Fruit fly (Drosophila melanogaster): Measurements from ENCODE around the gene CG7029.

- TF ChIP-seq D1 (tag; optimal IDR thresholded peaks at IDR 0.05), result no peak
- no peak for TF ChIP-seq CG9948 (tag; optimal IDR thresholded peaks at IDR 0.05)
- no peak for TF ChIP-seq EcR (GFP tag; optimal IDR thresholded peaks at IDR 0.05)
- no peak for TF ChIP-seq Pif1A (GFP tag; optimal IDR thresholded peaks at IDR 0.05)
- TF ChIP-seq CG10348 (GFP tag; IDR thresholded peaks at IDR 0.05), result no peak
- TF ChIP-seq CG34367 (tag; optimal IDR thresholded peaks at IDR 0.05), result no peak
- TF ChIP-seq gl (tag; optimal IDR thresholded peaks at IDR 0.05), result no peak
- TF ChIP-seq Pif1B (GFP tag; optimal IDR thresholded peaks at IDR 0.05), result no peak
- TF ChIP-seq CG32121 (GFP tag; IDR thresholded peaks at IDR 0.05), result no peak
- TF ChIP-seq Ets98B (GFP tag; IDR thresholded peaks at IDR 0.05), result no peak
- TF ChIP-seq Snoo (tag; optimal IDR thresholded peaks at IDR 0.05), result no peak
- no peak for TF ChIP-seq CG4496 (GFP tag; IDR thresholded peaks at IDR 0.05)
- no peak for TF ChIP-seq CG15710 (tag; optimal IDR thresholded peaks at IDR 0.05)
- TF ChIP-seq fd96Ca (GFP tag; IDR thresholded peaks at IDR 0.05), result no peak
Observed at dm6 chr3R:22710662-22711061, 40.0 kb upstream of the CG7029 start, which contains the start of gene CG4907.
